Fruit fly (Drosophila melanogaster): ENCODE measurements around the gene CG4017.

- TF ChIP-seq Abd-B (GFP tag; optimal IDR thresholded peaks at IDR 0.05): no peak
- no peak for TF ChIP-seq rgr (GFP tag; optimal IDR thresholded peaks at IDR 0.05)
- no peak for TF ChIP-seq dl (GFP tag; optimal IDR thresholded peaks at IDR 0.05; ENCODE audit: insufficient read depth in 1 of 2, partially characterized antibody in 2 of 2)
- no peak for TF ChIP-seq Rel (GFP tag; optimal IDR thresholded peaks at IDR 0.05)
- TF ChIP-seq Rel (tag; optimal IDR thresholded peaks at IDR 0.05): no peak
- no peak for TF ChIP-seq br (GFP tag; optimal IDR thresholded peaks at IDR 0.05)
Measured at dm6 chr2L:9746236-9747225, 20.3 kb upstream of the CG4017 start, which contains the start of gene Nckx30C.
